Fruit fly (Drosophila melanogaster): Measurements from ENCODE around the gene CG12746.
A peak's percentile ranks its signal among the peaks of the same experiment; 100 is the strongest.

The CG12746 gene

DNA sequence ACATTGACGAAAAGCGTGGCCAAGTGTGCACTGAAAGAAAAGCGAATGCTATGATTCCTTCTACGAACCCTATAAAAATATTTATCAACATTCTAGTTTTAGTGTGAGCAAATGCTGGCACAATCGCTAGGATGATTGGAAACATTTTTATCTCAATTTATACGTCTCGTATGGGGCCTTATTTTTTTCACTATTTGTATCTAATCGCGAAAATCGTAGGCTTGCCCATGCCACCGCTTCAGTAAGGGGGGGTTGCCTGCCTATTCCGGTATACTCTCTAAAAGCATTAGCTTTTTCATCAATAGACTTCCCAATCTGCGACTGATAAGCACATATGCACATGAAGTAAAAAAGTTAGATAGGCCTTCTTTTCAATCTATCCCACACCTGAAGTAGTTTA lies 958 bp downstream of the CG12746 start (continued):
- TF ChIP-seq ac (GFP tag; optimal IDR thresholded peaks at IDR 0.05) (no peak), tup (GFP tag; optimal IDR thresholded peaks at IDR 0.05) (peak; percentile 63), seq (GFP tag; IDR thresholded peaks at IDR 0.05) (peak; percentile 84), CG13123 (GFP tag; optimal IDR thresholded peaks at IDR 0.05) (peak; percentile 41), tx (GFP tag; optimal IDR thresholded peaks at IDR 0.05) (peak; percentile 58), HHEX (GFP tag; optimal IDR thresholded peaks at IDR 0.05) (peak; percentile 80), Drgx (GFP tag; IDR thresholded peaks at IDR 0.05) (peak; percentile 88), shn (GFP tag; optimal IDR thresholded peaks at IDR 0.05) (peak; percentile 71), CG14050 (GFP tag; IDR thresholded peaks at IDR 0.05) (peak; percentile 80), toy (GFP tag; IDR thresholded peaks at IDR 0.05) (0 out of 2 replicates have a peak, but pooled peaks have one; percentile 49), trh (GFP tag; optimal IDR thresholded peaks at IDR 0.05) (peak; percentile 39), cas (GFP tag; IDR thresholded peaks at IDR 0.05) (peak; percentile 67; the same call in 1 of the 2 replicates), CG10147 (GFP tag; optimal IDR thresholded peaks at IDR 0.05) (peak; percentile 75), disco-r (GFP tag; optimal IDR thresholded peaks at IDR 0.05) (peak; percentile 26), CG17568 (GFP tag; optimal IDR thresholded peaks at IDR 0.05) (no peak), CG17802 (tag; optimal IDR thresholded peaks at IDR 0.05) (peak; percentile 59), Opbp (GFP tag; IDR thresholded peaks at IDR 0.05; ENCODE audit: partially characterized antibody) (no peak), h (optimal IDR thresholded peaks at IDR 0.05) (no peak), HLH4C (GFP tag; IDR thresholded peaks at IDR 0.05; ENCODE audit: partially characterized antibody) (no peak), sd (tag; optimal IDR thresholded peaks at IDR 0.05) (peak; percentile 78), Nf-YC (tag; optimal IDR thresholded peaks at IDR 0.05) (no peak), CG30431 (GFP tag; optimal IDR thresholded peaks at IDR 0.05) (peak; percentile 54), CG4360 (GFP tag; IDR thresholded peaks at IDR 0.05) (peak; percentile 64), ro (GFP tag; IDR thresholded peaks at IDR 0.05) (peak; percentile 36; the same call in 1 of the 2 replicates), CG18599 (GFP tag; optimal IDR thresholded peaks at IDR 0.05) (peak; percentile 91), Dip2 (GFP tag; IDR thresholded peaks at IDR 0.05) (no peak), pros (GFP tag; optimal IDR thresholded peaks at IDR 0.05) (no peak), CG17359 (tag; optimal IDR thresholded peaks at IDR 0.05) (peak; percentile 90), CG14441 (GFP tag; IDR thresholded peaks at IDR 0.05) (peak; percentile 92), her (GFP tag; optimal IDR thresholded peaks at IDR 0.05) (peak; percentile 28), Fer2 (tag; optimal IDR thresholded peaks at IDR 0.05) (peak; percentile 2), kah (GFP tag; optimal IDR thresholded peaks at IDR 0.05) (peak; percentile 36), jumu (GFP tag; optimal IDR thresholded peaks at IDR 0.05) (peak; percentile 79), Hmx (GFP tag; optimal IDR thresholded peaks at IDR 0.05) (no peak), ap (GFP tag; IDR thresholded peaks at IDR 0.05) (peak; percentile 64), so (GFP tag; IDR thresholded peaks at IDR 0.05) (peak; percentile 76), CG5245 (GFP tag; optimal IDR thresholded peaks at IDR 0.05) (peak; percentile 48), D19A (tag; optimal IDR thresholded peaks at IDR 0.05) (peak; percentile 60), bab2 (GFP tag; optimal IDR thresholded peaks at IDR 0.05) (peak; percentile 82), CG10209 (GFP tag; optimal IDR thresholded peaks at IDR 0.05) (peak; percentile 82), Hr51 (GFP tag; optimal IDR thresholded peaks at IDR 0.05) (peak in 1 of 2 experiments; percentile 73), Deaf1 (tag; optimal IDR thresholded peaks at IDR 0.05) (peak; percentile 25), CG9437 (GFP tag; optimal IDR thresholded peaks at IDR 0.05) (peak; percentile 69), pho (GFP tag; optimal IDR thresholded peaks at IDR 0.05) (peak; percentile 79), rib (GFP tag; IDR thresholded peaks at IDR 0.05) (peak; percentile 79), E2f2 (GFP tag; IDR thresholded peaks at IDR 0.05) (peak; percentile 68), CG3726 (GFP tag; IDR thresholded peaks at IDR 0.05) (peak; percentile 72; the same call in 1 of the 3 replicates), Poxn (GFP tag; IDR thresholded peaks at IDR 0.05) (peak; percentile 33; the same call in 1 of the 2 replicates), D (optimal IDR thresholded peaks at IDR 0.05) (no peak), D (GFP tag; optimal IDR thresholded peaks at IDR 0.05) (peak; percentile 72), gsb-n (tag; optimal IDR thresholded peaks at IDR 0.05) (no peak), CG9876 (GFP tag; optimal IDR thresholded peaks at IDR 0.05) (peak; percentile 6)

All from whole organism, embryonic.